Fruit fly (Drosophila melanogaster): ENCODE results near the gene TTLL3A.

dm6 chr2L:6693794-6694254, 46.2 kb downstream of the TTLL3A start:
- no peak for TF ChIP-seq CG4328 (GFP tag; optimal IDR thresholded peaks at IDR 0.05)
- no peak for TF ChIP-seq CG8478 (optimal IDR thresholded peaks at IDR 0.05)
- TF ChIP-seq CG1792 (GFP tag; optimal IDR thresholded peaks at IDR 0.05): no peak
- TF ChIP-seq CG34376 (GFP tag; optimal IDR thresholded peaks at IDR 0.05): peak; percentile 14
- peak; percentile 30 for TF ChIP-seq CG4424 (GFP tag; optimal IDR thresholded peaks at IDR 0.05)
- TF ChIP-seq h (optimal IDR thresholded peaks at IDR 0.05): no peak
- TF ChIP-seq MTF-1 (GFP tag; optimal IDR thresholded peaks at IDR 0.05; ENCODE audit: borderline replicate concordance): no peak
- TF ChIP-seq CG12299 (tag; optimal IDR thresholded peaks at IDR 0.05): peak; percentile 12
- peak in 1 of 2 experiments; percentile 78 for TF ChIP-seq Hr51 (GFP tag; optimal IDR thresholded peaks at IDR 0.05)
- no peak for TF ChIP-seq CG2129 (GFP tag; IDR thresholded peaks at IDR 0.05; ENCODE audit: partially characterized antibody)
